Worm (Caenorhabditis elegans) whole organism, young adult: ENCODE data around the gene D2023.3.
A peak's percentile ranks its signal among the peaks of the same experiment; 100 is the strongest.

Experiments
- B0019.2 ChIP-seq: fragments of 200-800 bp; sonication (Bioruptor generic); conservative IDR thresholded peaks from 2 replicates; pipeline ENCODE4 v1.3.6; 2022; ENCODE audit warnings: missing genetic modification reagents, missing genetic modification characterization, missing compliant biosample characterization
- C17E4.6 ChIP-seq: fragments of 200-800 bp; sonication (Bioruptor generic); IDR thresholded peaks from 2 replicates; pipeline ENCODE4 v1.3.6; 2022; ENCODE audit warnings: missing genetic modification reagents, missing genetic modification characterization, missing compliant biosample characterization
- F10E7.11 ChIP-seq: sonication (generic microtip); optimal IDR thresholded peaks from 2 replicates; lab custom pipeline; 2017; ENCODE audit warnings: mild to moderate bottlenecking, missing genetic modification characterization, moderate library complexity, missing compliant biosample characterization
- F39B2.1 ChIP-seq: fragments of 200-800 bp; sonication (Bioruptor generic); IDR thresholded peaks from 2 replicates; pipeline ENCODE4 v1.3.6; 2022; ENCODE audit warnings: missing genetic modification reagents, missing genetic modification characterization, missing compliant biosample characterization
- F52B5.7 ChIP-seq: sonication (generic microtip); optimal IDR thresholded peaks from 2 replicates; lab custom pipeline; 2016; ENCODE audit warnings: mild to moderate bottlenecking, missing genetic modification characterization, missing compliant biosample characterization
- F57C9.4 ChIP-seq: sonication (generic microtip); optimal IDR thresholded peaks from 2 replicates; lab custom pipeline; 2017; ENCODE audit warnings: mild to moderate bottlenecking, missing genetic modification characterization, missing compliant biosample characterization
- T07F8.4 ChIP-seq: sonication (generic microtip); optimal IDR thresholded peaks from 2 replicates; lab custom pipeline; 2016; ENCODE audit warnings: mild to moderate bottlenecking, missing genetic modification characterization, moderate library complexity, missing compliant biosample characterization
- T26A5.8 ChIP-seq: sonication (generic microtip); optimal IDR thresholded peaks from 2 replicates; lab custom pipeline; 2016; ENCODE audit warnings: missing genetic modification characterization, missing compliant biosample characterization
- Y53F4B.3 ChIP-seq: fragments of 200-800 bp; sonication (Bioruptor generic); IDR thresholded peaks from 2 replicates; pipeline ENCODE4 v1.3.6; 2022; ENCODE audit warnings: missing genetic modification reagents, missing genetic modification characterization, missing compliant biosample characterization
- Y67H2A.10 ChIP-seq: fragments of 200-800 bp; sonication (Bioruptor generic); conservative IDR thresholded peaks from 2 replicates; pipeline ENCODE4 v1.3.6; 2022; ENCODE audit warnings: missing genetic modification reagents, missing genetic modification characterization, missing compliant biosample characterization
- Y79H2A.3 ChIP-seq: fragments of 200-800 bp; sonication (Bioruptor generic); conservative IDR thresholded peaks from 2 replicates; pipeline ENCODE4 v1.3.6; 2022; ENCODE audit warnings: missing genetic modification reagents, missing genetic modification characterization, missing compliant biosample characterization
- ZK185.1 ChIP-seq: sonication (generic microtip); optimal IDR thresholded peaks from 2 replicates; lab custom pipeline; 2016; ENCODE audit warnings: mild to moderate bottlenecking, missing genetic modification characterization, missing compliant biosample characterization; ENCODE audit not compliant: poor library complexity, severe bottlenecking
- ama-1 ChIP-seq, 3 experiments: fragments of 150-350 bp in 1 of 3; sonication (generic microtip) in 2 of 3; optimal IDR thresholded peaks; 2 replicates each; lab custom pipeline; 2014 to 2018; ENCODE audit warnings: missing biosample characterization in 2 of 3, missing genetic modification characterization in 2 of 3, missing genetic modification reagents in 2 of 3
- aptf-3 ChIP-seq: fragments of 200-800 bp; sonication (Bioruptor generic); IDR thresholded peaks from 2 replicates; pipeline ENCODE4 v1.3.6; 2022; ENCODE audit warnings: missing genetic modification characterization, missing compliant biosample characterization
- athp-1 ChIP-seq: sonication (generic microtip); optimal IDR thresholded peaks from 2 replicates; lab custom pipeline; 2017; ENCODE audit warnings: mild to moderate bottlenecking, missing genetic modification characterization, missing compliant biosample characterization
- attf-6 ChIP-seq: fragments of 200-800 bp; sonication (Bioruptor generic); IDR thresholded peaks from 2 replicates; pipeline ENCODE4 v1.3.6; 2022; ENCODE audit warnings: missing genetic modification reagents, missing genetic modification characterization, missing compliant biosample characterization
- bed-1 ChIP-seq: fragments of 200-800 bp; sonication (Bioruptor generic); IDR thresholded peaks from 2 replicates; pipeline ENCODE4 v1.3.6; 2022; ENCODE audit warnings: missing genetic modification reagents, missing genetic modification characterization, missing compliant biosample characterization
- cebp-1 ChIP-seq, 2 experiments: fragments of 200-800 bp in 1 of 2; sonication (Bioruptor generic) in 1 of 2; sonication (generic microtip) in 1 of 2; IDR thresholded peaks in 1 of 2; optimal IDR thresholded peaks in 1 of 2; 2 replicates each; pipeline versions ENCODE4 v1.3.6 to Lab custom; 2017 to 2022; ENCODE audit warnings: missing compliant biosample characterization in 2 of 2, missing genetic modification characterization in 2 of 2, mild to moderate bottlenecking in 1 of 2, missing genetic modification reagents in 1 of 2, moderate library complexity in 1 of 2
- ceh-40 ChIP-seq: fragments of 200-800 bp; sonication (Bioruptor generic); IDR thresholded peaks from 2 replicates; pipeline ENCODE4 v1.3.6; 2022; ENCODE audit warnings: missing genetic modification characterization, missing compliant biosample characterization
- ceh-58 ChIP-seq: fragments of 200-800 bp; sonication (Bioruptor generic); IDR thresholded peaks from 2 replicates; pipeline ENCODE4 v1.3.6; 2022; ENCODE audit warnings: missing genetic modification characterization, missing compliant biosample characterization
- ceh-79 ChIP-seq: sonication (generic microtip); optimal IDR thresholded peaks from 2 replicates; lab custom pipeline; 2017; ENCODE audit warnings: mild to moderate bottlenecking, missing genetic modification characterization, missing compliant biosample characterization
- ceh-91 ChIP-seq: fragments of 200-800 bp; sonication (Bioruptor generic); IDR thresholded peaks from 2 replicates; pipeline ENCODE4 v1.3.6; 2022; ENCODE audit warnings: missing genetic modification reagents, missing genetic modification characterization, missing compliant biosample characterization
- chd-7 ChIP-seq: sonication (generic microtip); optimal IDR thresholded peaks from 2 replicates; lab custom pipeline; 2016; ENCODE audit warnings: mild to moderate bottlenecking, missing genetic modification characterization, moderate library complexity, missing compliant biosample characterization
- die-1 ChIP-seq: sonication (generic microtip); optimal IDR thresholded peaks from 2 replicates; lab custom pipeline; 2016; ENCODE audit warnings: missing genotype, mild to moderate bottlenecking, missing genetic modification characterization, missing compliant biosample characterization
- dox-1 ChIP-seq: fragments of 200-800 bp; sonication (Bioruptor generic); IDR thresholded peaks from 2 replicates; pipeline ENCODE4 v1.3.6; 2022; ENCODE audit warnings: missing genetic modification reagents, missing genetic modification characterization, missing compliant biosample characterization
- dpl-1 ChIP-seq: fragments of 150-350 bp; optimal IDR thresholded peaks from 2 replicates; lab custom pipeline; 2014; ENCODE audit warnings: missing biosample characterization, missing genetic modification reagents, missing genetic modification characterization
- egl-18 ChIP-seq: fragments of 200-800 bp; sonication (Bioruptor generic); IDR thresholded peaks from 2 replicates; pipeline ENCODE4 v1.3.6; 2022; ENCODE audit warnings: missing genetic modification reagents, missing genetic modification characterization, missing compliant biosample characterization
- egrh-3 ChIP-seq: fragments of 200-800 bp; sonication (Bioruptor generic); IDR thresholded peaks from 2 replicates; pipeline ENCODE4 v1.3.6; 2022; ENCODE audit warnings: missing genetic modification reagents, missing genetic modification characterization, missing compliant biosample characterization
- ekl-4 ChIP-seq: fragments of 200-800 bp; sonication (Bioruptor generic); IDR thresholded peaks from 2 replicates; pipeline ENCODE4 v1.3.6; 2022; ENCODE audit warnings: missing genetic modification reagents, missing genetic modification characterization, missing compliant biosample characterization
- fkh-3 ChIP-seq: sonication (generic microtip); optimal IDR thresholded peaks from 2 replicates; lab custom pipeline; 2016; ENCODE audit warnings: mild to moderate bottlenecking, missing genetic modification characterization, missing compliant biosample characterization
- hrde-1 ChIP-seq: sonication (generic microtip); optimal IDR thresholded peaks from 2 replicates; lab custom pipeline; 2016; ENCODE audit warnings: missing genetic modification characterization, mild to moderate bottlenecking, missing compliant biosample characterization, moderate library complexity, missing genotype, missing genetic modification reagents, borderline replicate concordance
- lag-1 ChIP-seq: fragments of 200-800 bp; sonication (Bioruptor generic); IDR thresholded peaks from 2 replicates; pipeline ENCODE4 v1.3.6; 2022; ENCODE audit warnings: missing genetic modification reagents, missing genetic modification characterization, missing compliant biosample characterization
- let-526 ChIP-seq: fragments of 200-800 bp; sonication (Bioruptor generic); IDR thresholded peaks from 2 replicates; pipeline ENCODE4 v1.3.6; 2022; ENCODE audit warnings: missing genetic modification reagents, missing genetic modification characterization, missing compliant biosample characterization
- let-607 ChIP-seq, 2 experiments: fragments of 200-800 bp in 1 of 2; sonication (Bioruptor generic) in 1 of 2; sonication (generic microtip) in 1 of 2; optimal IDR thresholded peaks; 2 replicates each; lab custom pipeline; 2016 to 2018; ENCODE audit warnings: mild to moderate bottlenecking in 2 of 2, missing compliant biosample characterization in 2 of 2, missing genetic modification characterization in 2 of 2, moderate library complexity in 2 of 2, missing genotype in 1 of 2
- lsy-27 ChIP-seq: sonication (generic microtip); optimal IDR thresholded peaks from 2 replicates; lab custom pipeline; 2017; ENCODE audit warnings: missing genetic modification characterization, mild to moderate bottlenecking, missing compliant biosample characterization, antibody characterized with exemption, missing genotype, borderline replicate concordance; ENCODE audit not compliant: insufficient read depth
- madf-10 ChIP-seq: sonication (generic microtip); optimal IDR thresholded peaks from 2 replicates; lab custom pipeline; 2016; ENCODE audit warnings: mild to moderate bottlenecking, missing genetic modification characterization, missing compliant biosample characterization
- nfya-1 ChIP-seq: sonication (generic microtip); optimal IDR thresholded peaks from 2 replicates; lab custom pipeline; 2017; ENCODE audit warnings: antibody characterized with exemption, missing compliant biosample characterization, missing genetic modification characterization, borderline replicate concordance; ENCODE audit not compliant: insufficient read depth
- nfyb-1 ChIP-seq: fragments of 200-800 bp; sonication (Bioruptor generic); IDR thresholded peaks from 2 replicates; pipeline ENCODE4 v1.3.6; 2022; ENCODE audit warnings: missing genetic modification reagents, missing genetic modification characterization, missing compliant biosample characterization
- nhr-179 ChIP-seq: sonication (generic microtip); optimal IDR thresholded peaks from 2 replicates; lab custom pipeline; 2016; ENCODE audit warnings: mild to moderate bottlenecking, missing genetic modification characterization, missing compliant biosample characterization
- pha-4 ChIP-seq: fragments of 150-350 bp; sonication (generic microtip); optimal IDR thresholded peaks from 2 replicates; lab custom pipeline; 2014; ENCODE audit warnings: missing biosample characterization, missing genetic modification reagents, missing genetic modification characterization
- rcor-1 ChIP-seq: fragments of 200-800 bp; sonication (Bioruptor generic); IDR thresholded peaks from 2 replicates; pipeline ENCODE4 v1.3.6; 2022; ENCODE audit warnings: missing genetic modification reagents, missing genetic modification characterization, missing compliant biosample characterization
- rec-8 ChIP-seq, 2 experiments: sonication (generic microtip); optimal IDR thresholded peaks; 2 replicates each; lab custom pipeline; 2016; ENCODE audit warnings: mild to moderate bottlenecking in 2 of 2, missing genetic modification characterization in 2 of 2, missing genetic modification reagents in 2 of 2, missing genotype in 2 of 2, missing biosample characterization in 1 of 2, missing compliant biosample characterization in 1 of 2, moderate library complexity in 1 of 2
- sea-2 ChIP-seq: fragments of 200-800 bp; sonication (Bioruptor generic); IDR thresholded peaks from 2 replicates; pipeline ENCODE4 v1.3.6; 2022; ENCODE audit warnings: missing genetic modification characterization, missing compliant biosample characterization
- sptf-2 ChIP-seq: fragments of 200-800 bp; sonication (Bioruptor generic); optimal IDR thresholded peaks from 2 replicates; lab custom pipeline; 2018; ENCODE audit warnings: mild to moderate bottlenecking, missing genetic modification characterization, missing compliant biosample characterization
- ztf-25 ChIP-seq: fragments of 200-800 bp; sonication (Bioruptor generic); IDR thresholded peaks from 2 replicates; pipeline ENCODE4 v1.3.6; 2022; ENCODE audit warnings: missing genetic modification reagents, missing genetic modification characterization, missing compliant biosample characterization
- ztf-26 ChIP-seq: sonication (generic microtip); optimal IDR thresholded peaks from 2 replicates; lab custom pipeline; 2017; ENCODE audit warnings: missing genetic modification characterization, missing compliant biosample characterization
- ztf-28 ChIP-seq: fragments of 200-800 bp; sonication (Bioruptor generic); IDR thresholded peaks from 2 replicates; pipeline ENCODE4 v1.3.6; 2022; ENCODE audit warnings: missing genetic modification reagents, missing genetic modification characterization, missing compliant biosample characterization
- ztf-3 ChIP-seq: fragments of 200-800 bp; sonication (Bioruptor generic); optimal IDR thresholded peaks from 2 replicates; lab custom pipeline; 2018; ENCODE audit warnings: mild to moderate bottlenecking, missing genetic modification characterization, missing compliant biosample characterization

The D2023.3 gene

ce11 chrV:11770053-11770517 lies 41.7 kb downstream of the D2023.3 start, which contains the start of gene F55A11.4 (continued):
- TF ChIP-seq sea-2 (GFP tag; lab: Robert Waterston, UW), result no peak
- TF ChIP-seq bed-1 (GFP tag; lab: Robert Waterston, UW), result no peak
- TF ChIP-seq lag-1, result no peak
- TF ChIP-seq ztf-3, result no peak
- TF ChIP-seq nfyb-1 (GFP tag; lab: Robert Waterston, UW), result no peak
- no peak for TF ChIP-seq ztf-26 (tag; lab: Kevin White, UChicago)
- no peak for TF ChIP-seq B0019.2
- TF ChIP-seq Y79H2A.3 (GFP tag; lab: Robert Waterston, UW), result no peak
- TF ChIP-seq pha-4 (tag; lab: Kevin White, UChicago), result no peak
- no peak for TF ChIP-seq ceh-40 (GFP tag; lab: Robert Waterston, UW)
- no peak for TF ChIP-seq ceh-79 (tag; lab: Kevin White, UChicago)
- TF ChIP-seq rcor-1 (GFP tag; lab: Robert Waterston, UW), result no peak; the same call in 1 of the 2 replicates
- no peak for TF ChIP-seq nhr-179
- TF ChIP-seq F10E7.11 (tag; lab: Kevin White, UChicago), result no peak
- no peak for TF ChIP-seq athp-1
- TF ChIP-seq ZK185.1 (tag; lab: Kevin White, UChicago), result no peak
- no peak for TF ChIP-seq rec-8 (tag; optimal IDR thresholded peaks at IDR 0.05; lab: Kevin White, UChicago)
- TF ChIP-seq chd-7 (tag; lab: Kevin White, UChicago), result no peak
- TF ChIP-seq sptf-2 (GFP tag; lab: Kevin White, UChicago), result no peak
- TF ChIP-seq egrh-3 (GFP tag; lab: Robert Waterston, UW), result no peak
- TF ChIP-seq ceh-91 (GFP tag; lab: Robert Waterston, UW), result no peak
- TF ChIP-seq attf-6 (GFP tag; lab: Robert Waterston, UW), result no peak
- TF ChIP-seq T26A5.8, result no peak
- TF ChIP-seq F57C9.4 (tag; lab: Kevin White, UChicago), result no peak
- no peak for TF ChIP-seq let-607 (tag; optimal IDR thresholded peaks at IDR 0.05; lab: Kevin White, UChicago)
- peak; percentile 16 for TF ChIP-seq hrde-1 (tag; lab: Kevin White, UChicago)
- no peak for TF ChIP-seq Y53F4B.3 (GFP tag; lab: Robert Waterston, UW)
- TF ChIP-seq T07F8.4 (tag; lab: Kevin White, UChicago), result no peak
- no peak for TF ChIP-seq lsy-27 (tag; lab: Kevin White, UChicago)
- peak; percentile 52; the same call in 1 of the 2 replicates for TF ChIP-seq aptf-3 (GFP tag; lab: Robert Waterston, UW)
- peak; percentile 49 for TF ChIP-seq F52B5.7
- no peak for TF ChIP-seq F39B2.1 (GFP tag; lab: Robert Waterston, UW)
- TF ChIP-seq fkh-3, result no peak
- no peak for TF ChIP-seq ceh-58 (GFP tag; lab: Robert Waterston, UW)
- TF ChIP-seq ekl-4, result peak; percentile 25; the same call in 1 of the 2 replicates
- no peak for TF ChIP-seq egl-18
- TF ChIP-seq ztf-28, result no peak
- TF ChIP-seq cebp-1 (GFP tag; IDR thresholded peaks at IDR 0.05; lab: Robert Waterston, UW), result no peak
- TF ChIP-seq cebp-1 (tag; optimal IDR thresholded peaks at IDR 0.05; lab: Kevin White, UChicago), result peak; percentile 11
- TF ChIP-seq dpl-1, result peak; percentile 26
- TF ChIP-seq nfya-1 (tag; lab: Kevin White, UChicago), result no peak
- TF ChIP-seq C17E4.6 (GFP tag; lab: Robert Waterston, UW), result no peak
- TF ChIP-seq ama-1 (optimal IDR thresholded peaks at IDR 0.05; lab: Kevin White, UChicago), result no peak
- no peak for TF ChIP-seq ama-1 (GFP tag; optimal IDR thresholded peaks at IDR 0.05; lab: Kevin White, UChicago)
- peak; percentile 59 for TF ChIP-seq dox-1 (GFP tag; lab: Robert Waterston, UW)
- no peak for TF ChIP-seq Y67H2A.10 (GFP tag; lab: Robert Waterston, UW)
- TF ChIP-seq madf-10 (tag; lab: Kevin White, UChicago), result no peak
- TF ChIP-seq ztf-25 (GFP tag; lab: Robert Waterston, UW), result no peak
- TF ChIP-seq let-526 (GFP tag; lab: Robert Waterston, UW), result 0 out of 2 replicates have a peak, but pooled peaks have one; percentile 11
- no peak for TF ChIP-seq die-1 (tag; lab: Kevin White, UChicago)
